Worm (Caenorhabditis elegans) whole organism, L3 larva: Measurements from ENCODE around the gene Y75B8A.31.

Experiments
- R02D3.7 ChIP-seq: fragments of 150-350 bp; optimal IDR thresholded peaks from 2 replicates; lab custom pipeline; 2014; ENCODE audit warnings: missing biosample characterization, missing genetic modification characterization
- ama-1 ChIP-seq: fragments of 150-350 bp; optimal IDR thresholded peaks from 2 replicates; lab custom pipeline; 2018
- egl-27 ChIP-seq: sonication (generic microtip); optimal IDR thresholded peaks from 4 replicates; lab custom pipeline; 2017; ENCODE audit warnings: missing biosample characterization, missing genetic modification reagents, missing genetic modification characterization
- elt-3 ChIP-seq, 3 experiments: fragments of 150-350 bp in 1 of 3; sonication (generic microtip) in 2 of 3; optimal IDR thresholded peaks; 2 replicates in 2 of 3; 4 replicates in 1 of 3; lab custom pipeline; 2014 to 2017; ENCODE audit warnings: missing biosample characterization in 3 of 3, missing genetic modification characterization in 3 of 3
- eor-1 ChIP-seq, 2 experiments: fragments of 150-350 bp; optimal IDR thresholded peaks; 2 replicates each; lab custom pipeline; 2014 to 2018; ENCODE audit warnings: missing biosample characterization in 2 of 2, missing genetic modification characterization in 2 of 2
- mdl-1 ChIP-seq: fragments of 150-350 bp; optimal IDR thresholded peaks from 2 replicates; lab custom pipeline; 2014; ENCODE audit warnings: missing biosample characterization, missing genetic modification characterization
- nhr-23 ChIP-seq: fragments of 150-350 bp; optimal IDR thresholded peaks from 2 replicates; lab custom pipeline; 2014; ENCODE audit warnings: missing biosample characterization, missing genetic modification reagents, missing genetic modification characterization
- nhr-43 ChIP-seq: sonication (generic microtip); optimal IDR thresholded peaks from 2 replicates; lab custom pipeline; 2016; ENCODE audit warnings: mild to moderate bottlenecking, missing genetic modification characterization, missing compliant biosample characterization; ENCODE audit not compliant: poor library complexity, severe bottlenecking
- nhr-76 ChIP-seq: fragments of 150-350 bp; sonication (generic microtip); optimal IDR thresholded peaks from 5 replicates; lab custom pipeline; 2014; ENCODE audit warnings: missing biosample characterization, missing genetic modification characterization
- pha-4 ChIP-seq: fragments of 150-350 bp; optimal IDR thresholded peaks from 2 replicates; lab custom pipeline; 2014; ENCODE audit warnings: missing biosample characterization, missing genetic modification reagents, missing genetic modification characterization
- unc-39 ChIP-seq: sonication (generic microtip); optimal IDR thresholded peaks from 4 replicates; lab custom pipeline; 2017; ENCODE audit warnings: missing biosample characterization, missing genetic modification characterization

ce11 chrIII:12331300-12331699, 20.1 kb upstream of the Y75B8A.31 start:
- TF ChIP-seq ama-1 (lab: Kevin White, UChicago) (no peak), unc-39 (tag; lab: Kevin White, UChicago) (no peak), nhr-76 (tag; lab: Kevin White, UChicago) (no peak), R02D3.7 (tag; lab: Kevin White, UChicago) (no peak), nhr-23 (tag; lab: Kevin White, UChicago) (no peak), egl-27 (no peak), elt-3 (tag; optimal IDR thresholded peaks at IDR 0.05; lab: Kevin White, UChicago) (no peak), nhr-43 (no peak), pha-4 (tag; lab: Kevin White, UChicago) (no peak), eor-1 (tag; optimal IDR thresholded peaks at IDR 0.05; lab: Kevin White, UChicago) (no peak), mdl-1 (tag; lab: Kevin White, UChicago) (no peak)
